Fruit fly (Drosophila melanogaster): ENCODE results near the gene mIF2.
A peak's percentile ranks its signal among the peaks of the same experiment; 100 is the strongest.

The mIF2 gene

DNA sequence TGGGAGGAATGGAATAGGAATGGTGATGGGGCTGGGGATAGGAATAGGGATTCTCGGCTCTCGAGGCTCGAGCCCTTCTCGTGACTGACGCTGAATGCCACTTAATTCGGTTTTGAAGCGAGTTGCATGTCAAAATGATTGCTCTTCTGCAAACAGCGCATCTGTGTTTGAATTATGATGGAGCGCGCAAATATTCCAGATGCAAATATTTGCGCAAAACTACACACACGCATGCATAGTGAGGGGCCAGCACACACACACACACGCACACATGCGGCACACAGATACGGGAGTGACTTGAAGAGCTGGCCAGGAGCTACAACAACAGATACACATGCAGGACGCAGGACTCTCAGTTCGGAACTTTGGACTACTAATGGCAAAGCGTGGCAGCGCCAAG is 1.0 kb upstream of the mIF2 start (continued):
- TF ChIP-seq Sox102F (GFP tag; optimal IDR thresholded peaks at IDR 0.05) (peak; percentile 16), fd64A (GFP tag; optimal IDR thresholded peaks at IDR 0.05) (peak; percentile 3), ATbp (GFP tag; optimal IDR thresholded peaks at IDR 0.05) (peak; percentile 14), ci (GFP tag; IDR thresholded peaks at IDR 0.05) (0 out of 3 replicates have a peak, but pooled peaks have one; percentile 28), sisA (GFP tag; IDR thresholded peaks at IDR 0.05) (no peak), org-1 (GFP tag; optimal IDR thresholded peaks at IDR 0.05) (no peak), Hsf (GFP tag; optimal IDR thresholded peaks at IDR 0.05) (no peak), CG10979 (tag; optimal IDR thresholded peaks at IDR 0.05) (no peak)

- no peak for TF ChIP-seq exex (tag; optimal IDR thresholded peaks at IDR 0.05)
- no peak for TF ChIP-seq gfzf (GFP tag; optimal IDR thresholded peaks at IDR 0.05)
- TF ChIP-seq CG8478 (optimal IDR thresholded peaks at IDR 0.05), result peak; percentile 13
- no peak for TF ChIP-seq CG15269 (tag; optimal IDR thresholded peaks at IDR 0.05)
- peak; percentile 98 for TF ChIP-seq twi (tag; optimal IDR thresholded peaks at IDR 0.05)
- TF ChIP-seq CG8924 (tag; optimal IDR thresholded peaks at IDR 0.05), result no peak
- TF ChIP-seq CG6175 (GFP tag; IDR thresholded peaks at IDR 0.05), result 0 out of 3 replicates have a peak, but pooled peaks have one; percentile 3
- no peak for TF ChIP-seq Poxn (GFP tag; IDR thresholded peaks at IDR 0.05)
- no peak for TF ChIP-seq gsb (GFP tag; IDR thresholded peaks at IDR 0.05)
- TF ChIP-seq Atf6 (GFP tag; IDR thresholded peaks at IDR 0.05), result no peak
- TF ChIP-seq CG16779 (GFP tag; IDR thresholded peaks at IDR 0.05), result 0 out of 2 replicates have a peak, but pooled peaks have one; percentile 20
- 0 out of 3 replicates have a peak, but pooled peaks have one; percentile 9 for TF ChIP-seq ken (GFP tag; IDR thresholded peaks at IDR 0.05)
- TF ChIP-seq CG16815 (GFP tag; optimal IDR thresholded peaks at IDR 0.05), result no peak
- no peak for TF ChIP-seq CG17802 (tag; optimal IDR thresholded peaks at IDR 0.05)
- TF ChIP-seq sna (GFP tag; IDR thresholded peaks at IDR 0.05; ENCODE audit: partially characterized antibody), result no peak
- TF ChIP-seq H15 (GFP tag; IDR thresholded peaks at IDR 0.05), result no peak
- TF ChIP-seq Bgb (GFP tag; IDR thresholded peaks at IDR 0.05; ENCODE audit: partially characterized antibody), result no peak
- no peak for TF ChIP-seq CG16813 (GFP tag; IDR thresholded peaks at IDR 0.05; ENCODE audit: partially characterized antibody)
- no peak for TF ChIP-seq seq (GFP tag; IDR thresholded peaks at IDR 0.05)
- TF ChIP-seq Neu2 (GFP tag; optimal IDR thresholded peaks at IDR 0.05; ENCODE audit: borderline replicate concordance), result no peak
- TF ChIP-seq gt (GFP tag; IDR thresholded peaks at IDR 0.05), result no peak
- TF ChIP-seq CG2889 (GFP tag; IDR thresholded peaks at IDR 0.05), result no peak
- no peak for TF ChIP-seq ase (GFP tag; IDR thresholded peaks at IDR 0.05)
- TF ChIP-seq h (optimal IDR thresholded peaks at IDR 0.05), result no peak
- TF ChIP-seq CG6654 (GFP tag; optimal IDR thresholded peaks at IDR 0.05), result no peak
- peak; percentile 73 for TF ChIP-seq Ets65A (GFP tag)
- no peak for TF ChIP-seq grn (GFP tag; optimal IDR thresholded peaks at IDR 0.05)
- TF ChIP-seq CG10565 (GFP tag; optimal IDR thresholded peaks at IDR 0.05), result no peak
- no peak for TF ChIP-seq E2f2 (GFP tag; IDR thresholded peaks at IDR 0.05)
- no peak for TF ChIP-seq psq (GFP tag; optimal IDR thresholded peaks at IDR 0.05)
- no peak for TF ChIP-seq salm (tag; optimal IDR thresholded peaks at IDR 0.05)
- TF ChIP-seq stc (GFP tag; IDR thresholded peaks at IDR 0.05), result no peak
- TF ChIP-seq amos (GFP tag; IDR thresholded peaks at IDR 0.05; ENCODE audit: partially characterized antibody), result no peak
- TF ChIP-seq dmrt99B (tag; optimal IDR thresholded peaks at IDR 0.05), result no peak
- no peak for TF ChIP-seq lilli (GFP tag; optimal IDR thresholded peaks at IDR 0.05)
- TF ChIP-seq ci (GFP tag; IDR thresholded peaks at IDR 0.05), result no peak
- TF ChIP-seq trh (GFP tag; optimal IDR thresholded peaks at IDR 0.05), result no peak
- no peak for TF ChIP-seq Asciz (GFP tag; optimal IDR thresholded peaks at IDR 0.05)
These were observed 4.1 kb downstream of the mIF2 start, which contains the start of gene Ppn for dm6 chr3R:28540274-28541177. Ppn (minus strand) TSS chr3R:28540324.

Measured in whole organism, embryonic.